Worm (Caenorhabditis elegans) whole organism, early embryonic: Measurements from ENCODE around the gene JC8.7.
A peak's percentile ranks its signal among the peaks of the same experiment; 100 is the strongest.

Experiments
- B0310.2 ChIP-seq: sonication (generic microtip); optimal IDR thresholded peaks from 2 replicates; lab custom pipeline; 2016; ENCODE audit warnings: mild to moderate bottlenecking, missing genetic modification characterization, missing compliant biosample characterization
- F13C5.2 ChIP-seq: sonication (generic microtip); optimal IDR thresholded peaks from 2 replicates; lab custom pipeline; 2017; ENCODE audit warnings: mild to moderate bottlenecking, missing genetic modification characterization, inconsistent platforms, missing compliant biosample characterization
- aly-1 ChIP-seq: sonication (generic microtip); optimal IDR thresholded peaks from 2 replicates; lab custom pipeline; 2016; ENCODE audit warnings: missing genetic modification characterization, missing compliant biosample characterization
- ama-1 ChIP-seq: fragments of 150-350 bp; optimal IDR thresholded peaks from 2 replicates; lab custom pipeline; 2014
- ceh-13 ChIP-seq: fragments of 200-800 bp; sonication (Bioruptor generic); optimal IDR thresholded peaks from 2 replicates; lab custom pipeline; 2018; ENCODE audit warnings: mild to moderate bottlenecking, missing genetic modification characterization, missing compliant biosample characterization
- ceh-36 ChIP-seq: sonication (generic microtip); optimal IDR thresholded peaks from 2 replicates; lab custom pipeline; 2016; ENCODE audit warnings: missing genetic modification characterization, inconsistent platforms, missing compliant biosample characterization
- ets-7 ChIP-seq: sonication (generic microtip); optimal IDR thresholded peaks from 2 replicates; lab custom pipeline; 2016; ENCODE audit warnings: missing genotype, missing genetic modification characterization, missing compliant biosample characterization
- flt-1 ChIP-seq: fragments of 200-800 bp; sonication (Bioruptor generic); IDR thresholded peaks from 2 replicates; pipeline ENCODE4 v1.3.6; 2022; ENCODE audit warnings: missing genetic modification characterization, missing compliant biosample characterization
- hmbx-1 ChIP-seq: sonication (generic microtip); optimal IDR thresholded peaks from 2 replicates; lab custom pipeline; 2016; ENCODE audit warnings: mild to moderate bottlenecking, missing genetic modification characterization, missing compliant biosample characterization
- hmg-4 ChIP-seq: fragments of 200-800 bp; sonication (Bioruptor generic); optimal IDR thresholded peaks from 2 replicates; lab custom pipeline; 2018; ENCODE audit warnings: mild to moderate bottlenecking, missing genetic modification characterization, missing compliant biosample characterization
- hnd-1 ChIP-seq: sonication (generic microtip); optimal IDR thresholded peaks from 2 replicates; lab custom pipeline; 2016; ENCODE audit warnings: missing genetic modification characterization, missing compliant biosample characterization
- pes-1 ChIP-seq: fragments of 200-800 bp; sonication (Bioruptor generic); IDR thresholded peaks from 2 replicates; pipeline ENCODE4 v1.3.6; 2022; ENCODE audit warnings: missing genetic modification reagents, missing genetic modification characterization, missing compliant biosample characterization
- scrt-1 ChIP-seq: fragments of 200-800 bp; sonication (Bioruptor generic); IDR thresholded peaks from 2 replicates; pipeline ENCODE4 v1.3.6; 2022; ENCODE audit warnings: missing genetic modification characterization, missing compliant biosample characterization
- sea-1 ChIP-seq: fragments of 200-800 bp; sonication (Bioruptor generic); conservative IDR thresholded peaks from 2 replicates; pipeline ENCODE4 v1.3.6; 2022; ENCODE audit warnings: missing genetic modification characterization, missing compliant biosample characterization
- tbx-11 ChIP-seq: fragments of 200-800 bp; sonication (Bioruptor generic); IDR thresholded peaks from 2 replicates; pipeline ENCODE4 v1.3.6; 2022; ENCODE audit warnings: missing genetic modification characterization, missing compliant biosample characterization
- tbx-37 ChIP-seq: fragments of 200-800 bp; sonication (Bioruptor generic); conservative IDR thresholded peaks from 2 replicates; pipeline ENCODE4 v1.3.6; 2022; ENCODE audit warnings: missing genetic modification reagents, missing genetic modification characterization, missing compliant biosample characterization
- tra-4 ChIP-seq: sonication (generic microtip); optimal IDR thresholded peaks from 2 replicates; lab custom pipeline; 2017; ENCODE audit warnings: missing genetic modification characterization, missing compliant biosample characterization

JC8.7 gene

ce11 chrIV:13268385-13268784 lies 21.3 kb downstream of the JC8.7 start:
- TF ChIP-seq ets-7 (tag; lab: Kevin White, UChicago), result no peak
- TF ChIP-seq ceh-36, result no peak
- no peak for TF ChIP-seq tra-4 (tag; lab: Kevin White, UChicago)
- TF ChIP-seq tbx-11 (GFP tag; lab: Robert Waterston, UW), result no peak
- no peak for TF ChIP-seq hmg-4 (GFP tag; lab: Kevin White, UChicago)
- no peak for TF ChIP-seq F13C5.2 (tag; lab: Kevin White, UChicago)
- no peak for TF ChIP-seq hmbx-1 (tag; lab: Kevin White, UChicago)
- no peak for TF ChIP-seq sea-1 (GFP tag; lab: Robert Waterston, UW)
- no peak for TF ChIP-seq ama-1 (lab: Kevin White, UChicago)
- TF ChIP-seq aly-1 (tag; lab: Kevin White, UChicago), result no peak
- TF ChIP-seq pes-1 (GFP tag; lab: Robert Waterston, UW), result no peak
- TF ChIP-seq hnd-1 (tag; lab: Kevin White, UChicago), result no peak

ce11 chrIV:13272494-13272893 lies 25.4 kb downstream of the JC8.7 start, which contains the start of gene unc-26:
TSS of gene unc-26 (minus strand) at chrIV:13272516.
- TF ChIP-seq B0310.2 (tag; lab: Kevin White, UChicago) (no peak), hnd-1 (tag; lab: Kevin White, UChicago) (no peak), ets-7 (tag; lab: Kevin White, UChicago) (no peak)

DNA sequence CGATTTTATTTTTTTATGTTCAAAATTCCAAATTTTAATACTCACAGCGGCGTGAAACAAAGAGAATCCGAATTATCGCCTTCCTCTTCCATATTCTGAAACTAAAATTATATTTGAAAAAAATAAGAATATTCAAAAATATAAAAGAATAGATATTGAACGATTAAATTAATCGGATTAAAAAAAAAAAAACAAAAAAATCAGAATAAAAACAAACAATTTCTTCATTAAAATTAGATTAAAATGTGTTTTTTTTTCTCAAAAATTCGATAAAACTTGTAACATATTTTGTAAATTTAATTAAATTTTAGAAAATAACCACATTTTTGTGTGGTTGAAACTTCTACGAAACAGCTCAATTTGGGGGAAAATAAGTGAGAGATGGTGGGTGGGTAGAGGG lies 35.7 kb downstream of the JC8.7 start, which contains the start of gene cpsf-3:
Gene cpsf-3, minus strand, starts transcription at position 101 of the 400 bp plus-strand sequence.
- no peak for TF ChIP-seq ceh-13 (GFP tag; lab: Kevin White, UChicago)
- TF ChIP-seq tra-4 (tag; lab: Kevin White, UChicago), result no peak
- TF ChIP-seq B0310.2 (tag; lab: Kevin White, UChicago), result no peak
- TF ChIP-seq hmg-4 (GFP tag; lab: Kevin White, UChicago), result no peak
- no peak for TF ChIP-seq pes-1 (GFP tag; lab: Robert Waterston, UW)
- no peak for TF ChIP-seq hnd-1 (tag; lab: Kevin White, UChicago)
- no peak for TF ChIP-seq F13C5.2 (tag; lab: Kevin White, UChicago)
- no peak for TF ChIP-seq tbx-11 (GFP tag; lab: Robert Waterston, UW)
- TF ChIP-seq aly-1 (tag; lab: Kevin White, UChicago), result no peak
- no peak for TF ChIP-seq scrt-1
- TF ChIP-seq hmbx-1 (tag; lab: Kevin White, UChicago), result no peak
- no peak for TF ChIP-seq ceh-36
- TF ChIP-seq tbx-37 (GFP tag; lab: Robert Waterston, UW), result no peak
- no peak for TF ChIP-seq ets-7 (tag; lab: Kevin White, UChicago)
- no peak for TF ChIP-seq sea-1 (GFP tag; lab: Robert Waterston, UW)
- TF ChIP-seq ama-1 (lab: Kevin White, UChicago), result no peak
- no peak for TF ChIP-seq flt-1 (GFP tag; lab: Robert Waterston, UW)

- TF ChIP-seq tbx-37 (GFP tag; lab: Robert Waterston, UW) (0 out of 2 replicates have a peak, but pooled peaks have one; percentile 27), pes-1 (GFP tag; lab: Robert Waterston, UW) (0 out of 2 replicates have a peak, but pooled peaks have one; percentile 9), ceh-36 (no peak), F13C5.2 (tag; lab: Kevin White, UChicago) (peak; percentile 42), hnd-1 (tag; lab: Kevin White, UChicago) (no peak)
Observed at ce11 chrIV:13289321-13289720, 42.3 kb downstream of the JC8.7 start, which contains the start of gene Y67H2A.10. TSS of gene Y67H2A.10 (minus strand) at chrIV:13289504.

- TF ChIP-seq tbx-37 (GFP tag; lab: Robert Waterston, UW), result no peak
- no peak for TF ChIP-seq scrt-1
- TF ChIP-seq ceh-36, result no peak
- no peak for TF ChIP-seq aly-1 (tag; lab: Kevin White, UChicago)
- TF ChIP-seq tra-4 (tag; lab: Kevin White, UChicago), result no peak
- no peak for TF ChIP-seq flt-1 (GFP tag; lab: Robert Waterston, UW)
- no peak for TF ChIP-seq tbx-11 (GFP tag; lab: Robert Waterston, UW)
- no peak for TF ChIP-seq F13C5.2 (tag; lab: Kevin White, UChicago)
- no peak for TF ChIP-seq ets-7 (tag; lab: Kevin White, UChicago)
- no peak for TF ChIP-seq ceh-13 (GFP tag; lab: Kevin White, UChicago)
- no peak for TF ChIP-seq B0310.2 (tag; lab: Kevin White, UChicago)
- no peak for TF ChIP-seq hmbx-1 (tag; lab: Kevin White, UChicago)
- TF ChIP-seq sea-1 (GFP tag; lab: Robert Waterston, UW), result no peak
- TF ChIP-seq hmg-4 (GFP tag; lab: Kevin White, UChicago), result no peak
- TF ChIP-seq pes-1 (GFP tag; lab: Robert Waterston, UW), result no peak
- TF ChIP-seq hnd-1 (tag; lab: Kevin White, UChicago), result no peak
- no peak for TF ChIP-seq ama-1 (lab: Kevin White, UChicago)
Observed at ce11 chrIV:13290239-13290638, 43.2 kb downstream of the JC8.7 start.

DNA sequence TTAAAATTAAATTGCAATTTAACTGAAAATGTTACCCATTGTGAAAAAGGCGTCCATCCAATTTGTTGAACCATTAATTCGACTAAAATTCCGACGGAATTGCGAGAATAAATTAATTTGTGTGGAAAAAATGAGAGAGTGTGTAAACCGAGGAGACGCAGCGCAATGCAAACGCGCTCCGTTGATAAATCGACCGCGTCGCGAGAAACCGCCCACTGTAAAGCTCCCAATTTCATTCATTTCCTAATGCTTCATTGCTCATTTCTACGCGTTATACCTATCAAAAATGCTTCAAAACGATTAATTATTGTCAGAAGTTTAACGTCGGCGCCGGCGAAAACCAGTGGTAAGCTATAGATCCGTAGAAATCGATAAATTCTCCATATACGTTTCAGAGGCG lies 50.7 kb downstream of the JC8.7 start, which contains the start of the genes Y67H2A.2 and micu-1:
Gene Y67H2A.2, minus strand, starts transcription at position 74 of the 400 bp plus-strand sequence.
Gene micu-1, plus strand, starts transcription at position 181 of the 400 bp plus-strand sequence.
- TF ChIP-seq aly-1 (tag; lab: Kevin White, UChicago), result no peak
- TF ChIP-seq scrt-1, result no peak
- 0 out of 2 replicates have a peak, but pooled peaks have one; percentile 32 for TF ChIP-seq flt-1 (GFP tag; lab: Robert Waterston, UW)
- TF ChIP-seq ama-1 (lab: Kevin White, UChicago), result no peak
- TF ChIP-seq tra-4 (tag; lab: Kevin White, UChicago), result no peak
- peak; percentile 20 for TF ChIP-seq F13C5.2 (tag; lab: Kevin White, UChicago)
- no peak for TF ChIP-seq B0310.2 (tag; lab: Kevin White, UChicago)
- TF ChIP-seq ets-7 (tag; lab: Kevin White, UChicago), result no peak
- TF ChIP-seq tbx-11 (GFP tag; lab: Robert Waterston, UW), result no peak
- no peak for TF ChIP-seq ceh-13 (GFP tag; lab: Kevin White, UChicago)
- TF ChIP-seq tbx-37 (GFP tag; lab: Robert Waterston, UW), result no peak
- no peak for TF ChIP-seq hnd-1 (tag; lab: Kevin White, UChicago)

ce11 chrIV:13299648-13300047 lies 52.6 kb downstream of the JC8.7 start:
- TF ChIP-seq ceh-13 (GFP tag; lab: Kevin White, UChicago) (no peak), ama-1 (lab: Kevin White, UChicago) (no peak), hmbx-1 (tag; lab: Kevin White, UChicago) (no peak), flt-1 (GFP tag; lab: Robert Waterston, UW) (no peak), pes-1 (GFP tag; lab: Robert Waterston, UW) (no peak), ets-7 (tag; lab: Kevin White, UChicago) (no peak), F13C5.2 (tag; lab: Kevin White, UChicago) (no peak), scrt-1 (no peak), ceh-36 (no peak), sea-1 (GFP tag; lab: Robert Waterston, UW) (no peak), hmg-4 (GFP tag; lab: Kevin White, UChicago) (no peak), tbx-11 (GFP tag; lab: Robert Waterston, UW) (no peak), B0310.2 (tag; lab: Kevin White, UChicago) (no peak), aly-1 (tag; lab: Kevin White, UChicago) (no peak), hnd-1 (tag; lab: Kevin White, UChicago) (no peak), tra-4 (tag; lab: Kevin White, UChicago) (no peak), tbx-37 (GFP tag; lab: Robert Waterston, UW) (no peak)
